Worm (Caenorhabditis elegans) whole organism, L4 larva: Measurements from ENCODE around the gene C08F1.6.

Experiments used
- F37D6.2 ChIP-seq: sonication (generic microtip); optimal IDR thresholded peaks from 2 replicates; lab custom pipeline; 2016; ENCODE audit warnings: mild to moderate bottlenecking, missing genetic modification characterization, missing compliant biosample characterization
- T20F7.1 ChIP-seq: fragments of 200-800 bp; sonication (Bioruptor generic); optimal IDR thresholded peaks from 2 replicates; lab custom pipeline; 2018; ENCODE audit warnings: mild to moderate bottlenecking, missing genetic modification characterization, missing compliant biosample characterization
- Y105C5A.15 ChIP-seq: fragments of 200-800 bp; sonication (Bioruptor generic); IDR thresholded peaks from 2 replicates; pipeline ENCODE4 v1.3.6; 2022; ENCODE audit warnings: missing genetic modification characterization, missing compliant biosample characterization
- ZK546.5 ChIP-seq, 2 experiments: sonication (generic microtip); optimal IDR thresholded peaks; 2 replicates each; lab custom pipeline; 2017; ENCODE audit warnings: missing biosample characterization in 2 of 2, missing genetic modification characterization in 2 of 2
- ama-1 ChIP-seq: fragments of 150-350 bp; optimal IDR thresholded peaks from 2 replicates; lab custom pipeline; 2014; ENCODE audit warnings: inconsistent platforms, mixed read lengths
- ceh-82 ChIP-seq: sonication (generic microtip); optimal IDR thresholded peaks from 2 replicates; lab custom pipeline; 2017; ENCODE audit warnings: missing biosample characterization, missing genetic modification characterization
- ces-1 ChIP-seq: fragments of 150-350 bp; sonication (generic microtip); optimal IDR thresholded peaks from 4 replicates; lab custom pipeline; 2014; ENCODE audit warnings: missing biosample characterization, missing genetic modification reagents, missing genetic modification characterization
- dve-1 ChIP-seq: sonication (generic microtip); optimal IDR thresholded peaks from 2 replicates; lab custom pipeline; 2017; ENCODE audit warnings: antibody characterized with exemption, mild to moderate bottlenecking, missing genetic modification characterization, missing compliant biosample characterization; ENCODE audit not compliant: insufficient read depth
- hif-1 ChIP-seq, 2 experiments: sonication (generic microtip); optimal IDR thresholded peaks; 2 replicates each; lab custom pipeline; 2016 to 2017; ENCODE audit warnings: missing compliant biosample characterization in 2 of 2, missing genetic modification characterization in 2 of 2, missing genetic modification reagents in 2 of 2, missing genotype in 2 of 2, mild to moderate bottlenecking in 1 of 2
- lin-15B ChIP-seq: fragments of 150-350 bp; sonication (generic microtip); optimal IDR thresholded peaks from 3 replicates; lab custom pipeline; 2014; ENCODE audit warnings: missing biosample characterization, missing genetic modification characterization
- nhr-102 ChIP-seq: sonication (generic microtip); optimal IDR thresholded peaks from 2 replicates; lab custom pipeline; 2016; ENCODE audit warnings: mild to moderate bottlenecking, missing genetic modification characterization, moderate library complexity, missing compliant biosample characterization
- nhr-237 ChIP-seq: sonication (generic microtip); optimal IDR thresholded peaks from 2 replicates; lab custom pipeline; 2017; ENCODE audit warnings: missing biosample characterization, missing genetic modification characterization
- sdz-12 ChIP-seq: fragments of 200-800 bp; sonication (Bioruptor generic); optimal IDR thresholded peaks from 2 replicates; lab custom pipeline; 2018; ENCODE audit warnings: mild to moderate bottlenecking, missing genetic modification characterization, missing compliant biosample characterization
- unc-39 ChIP-seq: sonication (generic microtip); optimal IDR thresholded peaks from 2 replicates; lab custom pipeline; 2017; ENCODE audit warnings: missing biosample characterization, missing genetic modification characterization

ce11 chrII:1787208-1787607 is 779 bp downstream of the C08F1.6 start:
- TF ChIP-seq sdz-12 (GFP tag; lab: Kevin White, UChicago) (no peak), ceh-82 (tag; lab: Kevin White, UChicago) (no peak), unc-39 (tag; lab: Kevin White, UChicago) (no peak), T20F7.1 (GFP tag; lab: Kevin White, UChicago) (no peak), lin-15B (tag; lab: Kevin White, UChicago) (no peak), nhr-237 (no peak), nhr-102 (tag; lab: Kevin White, UChicago) (no peak), Y105C5A.15 (GFP tag; lab: Robert Waterston, UW) (no peak), ama-1 (lab: Kevin White, UChicago) (no peak), dve-1 (tag; lab: Kevin White, UChicago) (no peak), ces-1 (no peak), F37D6.2 (tag; lab: Kevin White, UChicago) (no peak), ZK546.5 (tag; optimal IDR thresholded peaks at IDR 0.05; lab: Kevin White, UChicago) (no peak), hif-1 (tag; optimal IDR thresholded peaks at IDR 0.05; lab: Kevin White, UChicago) (no peak)
